Worm (Caenorhabditis elegans) whole organism, L4 larva: ENCODE data around the gene clec-206.

Experiments used
- ama-1 ChIP-seq: fragments of 150-350 bp; optimal IDR thresholded peaks from 2 replicates; lab custom pipeline; 2014; ENCODE audit warnings: inconsistent platforms, mixed read lengths
- ces-1 ChIP-seq: fragments of 150-350 bp; sonication (generic microtip); optimal IDR thresholded peaks from 4 replicates; lab custom pipeline; 2014; ENCODE audit warnings: missing biosample characterization, missing genetic modification reagents, missing genetic modification characterization
- fkh-10 ChIP-seq: fragments of 150-350 bp; optimal IDR thresholded peaks from 2 replicates; lab custom pipeline; 2014; ENCODE audit warnings: missing biosample characterization, missing genetic modification reagents, missing genetic modification characterization
- nhr-76 ChIP-seq: fragments of 150-350 bp; optimal IDR thresholded peaks from 2 replicates; lab custom pipeline; 2014; ENCODE audit warnings: missing biosample characterization, missing genetic modification characterization
- nhr-77 ChIP-seq: fragments of 150-350 bp; optimal IDR thresholded peaks from 2 replicates; lab custom pipeline; 2014; ENCODE audit warnings: missing biosample characterization, missing genetic modification characterization
- pha-4 ChIP-seq, 2 experiments: fragments of 150-350 bp in 1 of 2; fragments of 200-800 bp in 1 of 2; sonication (Bioruptor generic) in 1 of 2; IDR thresholded peaks in 1 of 2; optimal IDR thresholded peaks in 1 of 2; 2 replicates each; pipeline versions ENCODE4 v1.3.6 to Lab custom; 2014 to 2022; ENCODE audit warnings: missing genetic modification characterization in 2 of 2, missing genetic modification reagents in 2 of 2, missing biosample characterization in 1 of 2, missing compliant biosample characterization in 1 of 2
- pqm-1 ChIP-seq: sonication (generic microtip); optimal IDR thresholded peaks from 2 replicates; lab custom pipeline; 2017; ENCODE audit warnings: missing biosample characterization, missing genetic modification characterization
- unc-39 ChIP-seq: sonication (generic microtip); optimal IDR thresholded peaks from 2 replicates; lab custom pipeline; 2017; ENCODE audit warnings: missing biosample characterization, missing genetic modification characterization
- zfp-2 ChIP-seq: sonication (generic microtip); optimal IDR thresholded peaks from 2 replicates; lab custom pipeline; 2016; ENCODE audit warnings: mild to moderate bottlenecking, missing genetic modification characterization, missing compliant biosample characterization

DNA sequence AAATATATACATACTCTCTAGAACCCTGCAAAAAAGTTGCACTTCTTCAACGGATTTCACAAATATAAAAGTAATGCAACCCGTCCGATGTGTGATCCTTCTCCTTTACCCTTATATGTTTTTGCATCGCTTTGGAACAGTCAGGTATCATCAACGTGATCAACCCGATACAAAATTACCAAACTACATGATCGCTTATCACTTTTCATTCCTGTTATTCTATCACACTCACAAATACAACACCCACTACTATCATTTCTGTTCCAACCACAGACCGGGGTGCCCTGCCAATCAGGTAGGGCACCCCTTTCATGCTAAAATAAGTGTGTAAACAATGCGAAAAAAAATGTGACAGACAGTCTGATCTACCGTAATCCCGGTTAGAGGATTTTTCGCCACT, 37.2 kb downstream of the clec-206 start:
- TF ChIP-seq pha-4 (GFP tag; IDR thresholded peaks at IDR 0.05; lab: Robert Waterston, UW) (no peak), pha-4 (tag; optimal IDR thresholded peaks at IDR 0.05; lab: Kevin White, UChicago) (no peak), ama-1 (lab: Kevin White, UChicago) (no peak), zfp-2 (no peak), nhr-76 (tag; lab: Kevin White, UChicago) (peak; percentile 39), nhr-77 (tag; lab: Kevin White, UChicago) (no peak), ces-1 (no peak), pqm-1 (tag; lab: Kevin White, UChicago) (no peak), fkh-10 (GFP tag; lab: Kevin White, UChicago) (no peak), unc-39 (tag; lab: Kevin White, UChicago) (no peak)
